Fruit fly (Drosophila melanogaster) whole organism, wandering third instar larva: ENCODE measurements around the gene CG17568.

Source experiments
- Abd-B ChIP-seq: fragments of >200 bp; optimal IDR thresholded peaks from 2 replicates; lab custom pipeline; 2017; ENCODE audit warnings: missing biosample characterization, missing genetic modification characterization
- CG32264 ChIP-seq: fragments of 200-800 bp; sonication (Bioruptor generic); optimal IDR thresholded peaks from 2 replicates; lab custom pipeline; 2016; ENCODE audit warnings: missing biosample characterization, missing genetic modification characterization
- CG9705 ChIP-seq: fragments of 200-800 bp; sonication (Bioruptor generic); optimal IDR thresholded peaks from 2 replicates; lab custom pipeline; 2018; ENCODE audit warnings: missing biosample characterization, mild to moderate bottlenecking, missing genetic modification characterization
- CrebA ChIP-seq: fragments of 200-800 bp; sonication (Bioruptor generic); optimal IDR thresholded peaks from 2 replicates; lab custom pipeline; 2016; ENCODE audit warnings: missing biosample characterization, mild to moderate bottlenecking, missing genetic modification characterization, borderline replicate concordance
- Dfd ChIP-seq: fragments of >200 bp; optimal IDR thresholded peaks from 2 replicates; lab custom pipeline; 2017; ENCODE audit warnings: missing biosample characterization, missing genetic modification characterization
- GATAd ChIP-seq: sonication (Bioruptor generic); optimal IDR thresholded peaks from 2 replicates; lab custom pipeline; 2016; ENCODE audit warnings: missing biosample characterization, missing genetic modification characterization
- Hnf4 ChIP-seq: fragments of 200-800 bp; sonication (Bioruptor generic); optimal IDR thresholded peaks from 2 replicates; lab custom pipeline; 2016; ENCODE audit warnings: missing biosample characterization, mild to moderate bottlenecking, missing genetic modification characterization
- Hr78 ChIP-seq: fragments of >200 bp; optimal IDR thresholded peaks from 2 replicates; lab custom pipeline; 2017; ENCODE audit warnings: missing biosample characterization, missing genetic modification characterization
- Hr83 ChIP-seq: fragments of 200-300 bp; sonication (Bioruptor generic); optimal IDR thresholded peaks from 2 replicates; lab custom pipeline; 2016; ENCODE audit warnings: missing biosample characterization, mild to moderate bottlenecking, missing genetic modification characterization, moderate library complexity; ENCODE audit not compliant: poor library complexity, severe bottlenecking
- Jra ChIP-seq: sonication (Bioruptor generic); optimal IDR thresholded peaks from 2 replicates; lab custom pipeline; 2016; ENCODE audit warnings: missing biosample characterization, missing genetic modification characterization
- Myc ChIP-seq: fragments of >200 bp; optimal IDR thresholded peaks from 2 replicates; lab custom pipeline; 2017
- N ChIP-seq: fragments of >200 bp; optimal IDR thresholded peaks from 2 replicates; lab custom pipeline; 2018; ENCODE audit warnings: missing biosample characterization, missing external identifiers, missing genetic modification characterization
- OdsH ChIP-seq: fragments of 200-800 bp; sonication (Bioruptor generic); optimal IDR thresholded peaks from 2 replicates; lab custom pipeline; 2016; ENCODE audit warnings: missing biosample characterization, mild to moderate bottlenecking, missing genetic modification characterization
- Rel ChIP-seq, 2 experiments: fragments of 200-800 bp; sonication (Bioruptor generic) in 1 of 2; optimal IDR thresholded peaks; 2 replicates in 1 of 2; 3 replicates in 1 of 2; lab custom pipeline; 2016 to 2019; ENCODE audit warnings: mild to moderate bottlenecking in 2 of 2, missing biosample characterization in 2 of 2, missing genetic modification characterization in 2 of 2, moderate library complexity in 1 of 2
- Sp1 ChIP-seq: fragments of 200-800 bp; sonication (Bioruptor generic); optimal IDR thresholded peaks from 3 replicates; lab custom pipeline; 2019; ENCODE audit warnings: missing biosample characterization, mild to moderate bottlenecking, missing genetic modification characterization, moderate library complexity
- br ChIP-seq: fragments of 200-800 bp; sonication (Bioruptor generic); optimal IDR thresholded peaks from 2 replicates; lab custom pipeline; 2016; ENCODE audit warnings: missing biosample characterization, missing genetic modification characterization
- brk ChIP-seq: fragments of 200-800 bp; sonication (Bioruptor generic); optimal IDR thresholded peaks from 2 replicates; lab custom pipeline; 2016; ENCODE audit warnings: missing biosample characterization, mild to moderate bottlenecking, missing genetic modification characterization
- dl ChIP-seq, 2 experiments: fragments of 175-275, 200-275 bp in 1 of 2; fragments of 200-275 bp in 1 of 2; sonication (Bioruptor generic); optimal IDR thresholded peaks; lab custom pipeline; 2018; ENCODE audit warnings: mild to moderate bottlenecking in 2 of 2, missing biosample characterization in 2 of 2, missing genetic modification characterization in 2 of 2, moderate library complexity in 2 of 2; ENCODE audit not compliant: partially characterized antibody in 2 of 2, insufficient read depth in 1 of 2
- dmrt93B ChIP-seq: fragments of 200-800 bp; sonication (Bioruptor generic); optimal IDR thresholded peaks from 2 replicates; lab custom pipeline; 2018; ENCODE audit warnings: missing biosample characterization, mild to moderate bottlenecking, missing genetic modification characterization
- dsf ChIP-seq: sonication (Bioruptor generic); optimal IDR thresholded peaks from 2 replicates; lab custom pipeline; 2016; ENCODE audit warnings: missing biosample characterization, missing genetic modification characterization, borderline replicate concordance
- ey ChIP-seq: fragments of 200-800 bp; sonication (Bioruptor generic); optimal IDR thresholded peaks from 2 replicates; lab custom pipeline; 2016; ENCODE audit warnings: missing biosample characterization, missing genetic modification characterization
- foxo ChIP-seq, 2 experiments: fragments of 200-800 bp; sonication (Bioruptor generic); optimal IDR thresholded peaks; 2 replicates in 1 of 2; 3 replicates in 1 of 2; lab custom pipeline; 2016 to 2017; ENCODE audit warnings: missing biosample characterization in 2 of 2, missing genetic modification characterization in 2 of 2
- fru ChIP-seq: fragments of 200-800 bp; sonication (Bioruptor generic); optimal IDR thresholded peaks from 3 replicates; lab custom pipeline; 2016; ENCODE audit warnings: missing biosample characterization, mild to moderate bottlenecking, missing genetic modification characterization
- h ChIP-seq: fragments of 200-800 bp; sonication (Bioruptor generic); optimal IDR thresholded peaks from 3 replicates; lab custom pipeline; 2016; ENCODE audit warnings: missing biosample characterization, mild to moderate bottlenecking, missing genetic modification characterization
- jim ChIP-seq: fragments of 175-275, 200-325 bp; sonication (Bioruptor generic); optimal IDR thresholded peaks from 2 replicates; lab custom pipeline; 2016; ENCODE audit warnings: missing biosample characterization, mild to moderate bottlenecking, missing genetic modification characterization
- lola ChIP-seq: fragments of >200 bp; optimal IDR thresholded peaks from 2 replicates; lab custom pipeline; 2017; ENCODE audit warnings: missing biosample characterization, missing genetic modification characterization
- pan ChIP-seq: fragments of >200 bp; optimal IDR thresholded peaks from 2 replicates; lab custom pipeline; 2017
- psq ChIP-seq: fragments of 200-800 bp; sonication (Bioruptor generic); optimal IDR thresholded peaks from 3 replicates; lab custom pipeline; 2017; ENCODE audit warnings: missing biosample characterization, mild to moderate bottlenecking, missing genetic modification characterization, moderate library complexity
- rgr ChIP-seq: fragments of 200-800 bp; sonication (Bioruptor generic); optimal IDR thresholded peaks from 3 replicates; lab custom pipeline; 2016; ENCODE audit warnings: missing biosample characterization, mild to moderate bottlenecking, missing genetic modification characterization
- sage ChIP-seq: fragments of 200-800 bp; sonication (Bioruptor generic); optimal IDR thresholded peaks from 2 replicates; lab custom pipeline; 2016; ENCODE audit warnings: missing biosample characterization, mild to moderate bottlenecking, missing genetic modification characterization
- sv ChIP-seq: fragments of 200-800 bp; sonication (Bioruptor generic); optimal IDR thresholded peaks from 3 replicates; lab custom pipeline; 2016; ENCODE audit warnings: missing biosample characterization, missing genetic modification characterization
- tai ChIP-seq: sonication (Bioruptor generic); optimal IDR thresholded peaks from 2 replicates; lab custom pipeline; 2016; ENCODE audit warnings: missing biosample characterization, missing genetic modification characterization
- usp ChIP-seq: fragments of >200 bp; optimal IDR thresholded peaks from 2 replicates; lab custom pipeline; 2017; ENCODE audit warnings: missing biosample characterization, missing genetic modification characterization

CG17568 gene

DNA sequence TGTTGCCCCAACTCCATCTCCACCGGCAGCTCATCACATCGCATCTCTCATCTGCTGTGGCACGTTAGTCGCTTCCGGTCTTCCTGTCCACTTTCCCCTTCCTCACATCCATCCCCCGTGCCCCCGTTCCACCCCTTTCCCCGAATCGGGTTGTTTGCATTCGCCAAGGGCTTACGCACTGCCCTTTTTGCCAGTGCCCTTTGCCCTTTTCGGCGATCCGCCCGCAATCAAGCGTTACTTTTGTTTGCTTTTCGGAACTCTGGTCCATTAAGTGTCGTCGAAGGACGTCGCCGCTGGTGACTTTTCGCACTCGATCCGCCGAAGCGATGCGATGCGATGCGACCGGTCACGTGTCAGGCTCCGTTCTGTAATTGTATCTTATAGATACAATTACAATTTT is 40.8 kb upstream of the CG17568 start:
- TF ChIP-seq psq, result no peak
- TF ChIP-seq foxo (GFP tag; optimal IDR thresholded peaks at IDR 0.05; lab: Kevin White, UChicago), result no peak
- TF ChIP-seq dsf (GFP tag; lab: Kevin White, UChicago), result no peak
- TF ChIP-seq dmrt93B, result no peak
- no peak for TF ChIP-seq Jra
- no peak for TF ChIP-seq rgr (GFP tag; lab: Kevin White, UChicago)
- no peak for TF ChIP-seq Dfd (GFP tag; lab: Kevin White, UChicago)
- no peak for TF ChIP-seq sv (GFP tag; lab: Kevin White, UChicago)
- TF ChIP-seq tai (GFP tag; lab: Kevin White, UChicago), result no peak
- no peak for TF ChIP-seq Myc

DNA sequence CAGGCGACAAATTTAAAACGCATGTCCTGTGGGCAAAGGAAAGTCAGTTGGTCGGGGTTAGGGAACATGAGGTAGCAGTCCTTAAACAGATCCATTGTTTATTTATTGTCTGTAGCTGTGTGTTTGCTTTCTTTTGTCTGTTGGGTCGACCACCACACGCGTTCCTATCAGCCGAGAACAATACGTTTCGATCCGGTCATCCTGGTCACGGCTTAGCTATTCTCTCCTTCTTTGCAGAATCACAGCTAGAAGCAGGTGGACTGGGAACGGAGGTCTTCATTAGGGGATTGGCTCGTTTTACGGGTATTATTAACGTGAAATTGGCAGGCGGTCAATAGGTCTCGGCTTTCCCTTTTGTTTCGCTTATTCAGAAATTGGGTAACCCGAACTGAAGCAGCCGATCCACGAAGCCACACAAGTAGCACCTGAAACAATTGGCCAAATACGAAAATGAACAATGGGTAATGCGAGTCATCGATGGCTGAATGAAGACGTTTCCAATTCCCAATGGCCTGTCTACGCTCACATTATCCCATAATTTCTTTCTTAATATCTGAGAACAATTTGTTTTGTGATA is 38.6 kb upstream of the CG17568 start:
- TF ChIP-seq jim (GFP tag; lab: Kevin White, UChicago) (no peak), Myc (no peak)

DNA sequence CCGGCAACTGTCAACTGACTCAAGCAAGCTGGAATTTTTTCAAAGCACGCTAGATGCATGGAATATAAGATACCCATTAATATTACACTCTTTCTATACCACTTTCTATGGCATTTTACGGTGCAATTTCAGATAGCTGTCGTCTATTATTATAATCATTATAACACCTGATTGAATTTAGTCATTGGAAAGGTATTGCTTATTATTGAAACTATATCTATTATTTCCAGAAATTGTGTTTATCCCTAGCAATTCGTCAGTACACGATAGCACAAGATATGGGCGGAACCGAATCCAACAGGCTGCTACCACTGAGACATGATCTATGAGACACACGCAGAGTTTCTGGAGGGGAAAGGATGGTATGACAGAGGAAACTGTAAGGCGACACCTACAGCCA is 38.0 kb upstream of the CG17568 start:
- no peak for TF ChIP-seq dsf (GFP tag; lab: Kevin White, UChicago)

DNA sequence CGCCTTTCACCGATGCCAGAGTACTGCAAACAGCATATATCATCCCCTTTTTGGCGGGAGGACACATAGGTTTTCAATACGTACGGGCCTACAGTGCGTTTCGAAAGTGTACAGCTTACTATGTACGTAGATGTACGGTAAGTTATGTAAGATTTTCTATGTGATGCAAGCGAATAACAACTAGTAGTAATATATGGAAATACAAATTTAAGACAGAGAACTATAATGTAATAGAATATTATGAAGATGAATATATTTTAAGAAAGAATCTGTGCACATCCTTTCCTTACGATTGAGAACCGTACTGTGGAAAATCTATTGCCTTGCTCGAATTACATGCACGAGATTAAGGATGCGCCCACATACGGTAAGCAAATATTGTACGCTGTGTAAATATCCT is 36.4 kb upstream of the CG17568 start:
- no peak for TF ChIP-seq lola
- TF ChIP-seq brk (GFP tag; lab: Kevin White, UChicago), result no peak
- TF ChIP-seq CG9705 (GFP tag; lab: Kevin White, UChicago), result no peak
- TF ChIP-seq dl (GFP tag; optimal IDR thresholded peaks at IDR 0.05; lab: Kevin White, UChicago; ENCODE audit: insufficient read depth in 1 of 2, partially characterized antibody in 2 of 2), result no peak
- TF ChIP-seq Hnf4 (GFP tag; lab: Kevin White, UChicago), result no peak
- TF ChIP-seq sv (GFP tag; lab: Kevin White, UChicago), result no peak
- TF ChIP-seq Sp1 (GFP tag; lab: Kevin White, UChicago), result no peak
- TF ChIP-seq fru (GFP tag; lab: Kevin White, UChicago), result no peak
- no peak for TF ChIP-seq CrebA
- no peak for TF ChIP-seq Hr78 (GFP tag; lab: Kevin White, UChicago)
- no peak for TF ChIP-seq CG32264 (GFP tag; lab: Kevin White, UChicago)
- TF ChIP-seq rgr (GFP tag; lab: Kevin White, UChicago), result no peak
- no peak for TF ChIP-seq sage
- no peak for TF ChIP-seq ey (GFP tag; lab: Kevin White, UChicago)
- no peak for TF ChIP-seq dsf (GFP tag; lab: Kevin White, UChicago)
- no peak for TF ChIP-seq GATAd
- no peak for TF ChIP-seq Rel (GFP tag; optimal IDR thresholded peaks at IDR 0.05; lab: Kevin White, UChicago)
- no peak for TF ChIP-seq Rel (tag; optimal IDR thresholded peaks at IDR 0.05; lab: Kevin White, UChicago)
- TF ChIP-seq br, result no peak
- no peak for TF ChIP-seq N
- no peak for TF ChIP-seq pan (lab: Kevin White, UChicago)

DNA sequence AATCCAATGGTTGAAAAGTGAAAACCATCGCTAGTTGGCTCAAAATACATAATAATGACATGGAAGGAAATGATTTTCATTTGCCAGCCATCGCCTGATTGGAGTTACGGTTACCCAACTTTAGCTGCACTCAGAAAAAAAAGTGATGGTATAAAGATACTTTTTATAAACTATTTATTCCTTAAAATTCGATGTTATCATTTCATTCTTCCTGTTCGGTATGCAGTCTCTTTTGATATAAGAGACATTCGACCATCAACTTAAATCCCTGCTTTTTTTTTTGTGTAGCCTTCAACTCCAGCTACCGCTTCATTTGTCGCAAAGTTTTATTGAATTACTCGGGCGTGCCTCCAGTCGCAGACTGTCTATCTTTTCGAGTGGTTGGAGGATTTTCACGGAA is 30.9 kb upstream of the CG17568 start:
- TF ChIP-seq Sp1 (GFP tag; lab: Kevin White, UChicago), result no peak
- TF ChIP-seq Rel (GFP tag; optimal IDR thresholded peaks at IDR 0.05; lab: Kevin White, UChicago), result no peak
- TF ChIP-seq Rel (tag; optimal IDR thresholded peaks at IDR 0.05; lab: Kevin White, UChicago), result no peak
- TF ChIP-seq tai (GFP tag; lab: Kevin White, UChicago), result no peak
- no peak for TF ChIP-seq lola
- no peak for TF ChIP-seq GATAd
- no peak for TF ChIP-seq dmrt93B
- TF ChIP-seq usp (GFP tag; lab: Kevin White, UChicago), result no peak
- TF ChIP-seq Hr83, result no peak
- no peak for TF ChIP-seq sage
- no peak for TF ChIP-seq brk (GFP tag; lab: Kevin White, UChicago)
- TF ChIP-seq Abd-B (GFP tag; lab: Kevin White, UChicago), result no peak
- TF ChIP-seq Dfd (GFP tag; lab: Kevin White, UChicago), result no peak
- TF ChIP-seq Myc, result no peak
- no peak for TF ChIP-seq OdsH
- no peak for TF ChIP-seq N
- TF ChIP-seq h (GFP tag; lab: Kevin White, UChicago), result no peak
- no peak for TF ChIP-seq foxo (GFP tag; optimal IDR thresholded peaks at IDR 0.05; lab: Kevin White, UChicago)
